Worm (Caenorhabditis elegans) whole organism, L4 larva: Measurements from ENCODE around the gene B0334.13.

ENCODE experiments used
- ZK546.5 ChIP-seq, 2 experiments: sonication (generic microtip); optimal IDR thresholded peaks; 2 replicates each; lab custom pipeline; 2017; ENCODE audit warnings: missing biosample characterization in 2 of 2, missing genetic modification characterization in 2 of 2
- ama-1 ChIP-seq: fragments of 150-350 bp; optimal IDR thresholded peaks from 2 replicates; lab custom pipeline; 2014; ENCODE audit warnings: inconsistent platforms, mixed read lengths
- ceh-32 ChIP-seq: sonication (generic microtip); optimal IDR thresholded peaks from 2 replicates; lab custom pipeline; 2016; ENCODE audit warnings: mild to moderate bottlenecking, missing genetic modification characterization, missing compliant biosample characterization; ENCODE audit not compliant: poor library complexity
- cey-2 ChIP-seq: sonication (generic microtip); optimal IDR thresholded peaks from 3 replicates; lab custom pipeline; 2017; ENCODE audit warnings: missing genetic modification characterization, mild to moderate bottlenecking, missing compliant biosample characterization, antibody characterized with exemption, borderline replicate concordance; ENCODE audit not compliant: insufficient read depth
- dmd-6 ChIP-seq: fragments of 200-800 bp; sonication (Bioruptor generic); IDR thresholded peaks from 2 replicates; pipeline ENCODE4 v1.3.6; 2022; ENCODE audit warnings: missing genetic modification reagents, missing genetic modification characterization, missing compliant biosample characterization
- jun-1 ChIP-seq: fragments of 150-350 bp; optimal IDR thresholded peaks from 2 replicates; lab custom pipeline; 2014; ENCODE audit warnings: missing biosample characterization, missing genetic modification reagents, missing genetic modification characterization
- nhr-10 ChIP-seq: fragments of 150-350 bp; optimal IDR thresholded peaks from 2 replicates; lab custom pipeline; 2014; ENCODE audit warnings: missing biosample characterization, missing genetic modification characterization
- nhr-28 ChIP-seq: fragments of 150-350 bp; optimal IDR thresholded peaks from 2 replicates; lab custom pipeline; 2014; ENCODE audit warnings: missing biosample characterization, missing genetic modification characterization
- pha-4 ChIP-seq, 2 experiments: fragments of 150-350 bp in 1 of 2; fragments of 200-800 bp in 1 of 2; sonication (Bioruptor generic) in 1 of 2; IDR thresholded peaks in 1 of 2; optimal IDR thresholded peaks in 1 of 2; 2 replicates each; pipeline versions ENCODE4 v1.3.6 to Lab custom; 2014 to 2022; ENCODE audit warnings: missing genetic modification characterization in 2 of 2, missing genetic modification reagents in 2 of 2, missing biosample characterization in 1 of 2, missing compliant biosample characterization in 1 of 2
- php-3 ChIP-seq: fragments of 200-800 bp; sonication (Bioruptor generic); IDR thresholded peaks from 2 replicates; pipeline ENCODE4 v1.3.6; 2022; ENCODE audit warnings: missing genetic modification reagents, missing genetic modification characterization, missing compliant biosample characterization
- skn-1 ChIP-seq: fragments of 150-350 bp; optimal IDR thresholded peaks from 2 replicates; lab custom pipeline; 2014; ENCODE audit warnings: missing biosample characterization, missing genetic modification characterization
- unc-62 ChIP-seq, 3 experiments: fragments of 150-350 bp in 1 of 3; sonication (generic microtip); optimal IDR thresholded peaks in 2 of 3; peaks in 1 of 3; 1 replicate in 1 of 3; 2 replicates in 2 of 3; lab custom pipeline; 2014 to 2017; ENCODE audit warnings: missing biosample characterization in 3 of 3, missing genetic modification characterization in 3 of 3, missing genetic modification reagents in 3 of 3, missing genotype in 1 of 3

DNA sequence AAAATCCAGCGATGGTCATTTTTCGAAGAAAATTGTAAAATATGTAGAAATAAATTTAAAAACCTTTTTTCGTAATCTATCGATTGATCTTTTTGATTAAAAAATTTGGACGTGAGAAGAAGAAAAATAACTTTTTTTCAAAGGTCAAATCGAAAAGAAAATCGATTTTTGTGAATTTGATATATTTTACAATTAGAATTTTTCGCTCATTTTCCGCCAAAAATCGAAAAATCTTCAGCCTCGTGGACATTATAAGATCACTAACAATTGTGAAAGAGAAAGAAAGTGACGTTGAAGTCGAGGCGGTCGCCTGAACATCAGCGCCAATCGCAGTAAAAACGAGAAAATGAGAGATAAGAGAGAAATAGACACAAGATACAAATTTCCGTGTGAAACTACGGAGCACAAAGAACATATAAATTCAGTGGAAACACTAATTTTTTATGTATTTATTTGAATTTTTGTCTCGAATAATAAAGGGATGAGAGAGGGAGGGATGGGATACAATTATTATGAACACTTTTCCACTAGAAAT lies 18.5 kb upstream of the B0334.13 start, which contains the start of gene cisd-1:
- no peak for TF ChIP-seq skn-1 (tag; lab: Kevin White, UChicago)
- peak; percentile 33; the same call in 1 of the 2 replicates for TF ChIP-seq dmd-6 (GFP tag; lab: Robert Waterston, UW)
- TF ChIP-seq pha-4 (GFP tag; IDR thresholded peaks at IDR 0.05; lab: Robert Waterston, UW) = no peak
- no peak for TF ChIP-seq pha-4 (tag; optimal IDR thresholded peaks at IDR 0.05; lab: Kevin White, UChicago)
- no peak for TF ChIP-seq nhr-10 (tag; lab: Kevin White, UChicago)
- no peak for TF ChIP-seq unc-62 (GFP tag; optimal IDR thresholded peaks at IDR 0.05 in 1 of 2; lab: Kevin White, UChicago)
- no peak for TF ChIP-seq unc-62 (tag; optimal IDR thresholded peaks at IDR 0.05; lab: Kevin White, UChicago)
- no peak for TF ChIP-seq cey-2 (tag; lab: Kevin White, UChicago)
- no peak for TF ChIP-seq php-3 (GFP tag; lab: Robert Waterston, UW)
- TF ChIP-seq ama-1 (lab: Kevin White, UChicago) = peak; percentile 28
- no peak for TF ChIP-seq ceh-32
- TF ChIP-seq nhr-28 (tag; lab: Kevin White, UChicago) = peak; percentile 98
- TF ChIP-seq ZK546.5 (tag; optimal IDR thresholded peaks at IDR 0.05; lab: Kevin White, UChicago) = no peak
- no peak for TF ChIP-seq jun-1
